Fruit fly (Drosophila melanogaster) whole organism, adult: ENCODE results near the gene ArgRS.

Experiments
- Hr96 ChIP-seq: fragments of 200-800 bp; sonication (Bioruptor generic); optimal IDR thresholded peaks from 2 replicates; lab custom pipeline; 2016; ENCODE audit warnings: missing biosample characterization, missing genetic modification characterization
- Mnt ChIP-seq: fragments of 200-800 bp; sonication (Bioruptor generic); optimal IDR thresholded peaks from 2 replicates; lab custom pipeline; 2016; ENCODE audit warnings: missing biosample characterization, mild to moderate bottlenecking, missing genetic modification characterization
- kay ChIP-seq: fragments of 200-800 bp; sonication (Bioruptor generic); peaks from one replicate; lab custom pipeline; 2016; ENCODE audit warnings: missing biosample characterization, missing genetic modification characterization, borderline replicate concordance
- ovo ChIP-seq: fragments of 200-800 bp; sonication (Bioruptor generic); optimal IDR thresholded peaks from 2 replicates; lab custom pipeline; 2016; ENCODE audit warnings: missing biosample characterization, missing genetic modification characterization
- pad ChIP-seq: fragments of 200-800 bp; sonication (Bioruptor generic); optimal IDR thresholded peaks from 3 replicates; lab custom pipeline; 2017; ENCODE audit warnings: missing biosample characterization, missing genetic modification characterization, mild to moderate bottlenecking, moderate library complexity, missing genetic modification reagents
- tj ChIP-seq: fragments of 200-800 bp; sonication (Bioruptor generic); optimal IDR thresholded peaks from 3 replicates; lab custom pipeline; 2017; ENCODE audit warnings: missing biosample characterization, mild to moderate bottlenecking, missing genetic modification characterization, moderate library complexity
- toe ChIP-seq: fragments of 200-800 bp; sonication (Bioruptor generic); optimal IDR thresholded peaks from 2 replicates; lab custom pipeline; 2016; ENCODE audit warnings: missing biosample characterization, missing genetic modification characterization

DNA sequence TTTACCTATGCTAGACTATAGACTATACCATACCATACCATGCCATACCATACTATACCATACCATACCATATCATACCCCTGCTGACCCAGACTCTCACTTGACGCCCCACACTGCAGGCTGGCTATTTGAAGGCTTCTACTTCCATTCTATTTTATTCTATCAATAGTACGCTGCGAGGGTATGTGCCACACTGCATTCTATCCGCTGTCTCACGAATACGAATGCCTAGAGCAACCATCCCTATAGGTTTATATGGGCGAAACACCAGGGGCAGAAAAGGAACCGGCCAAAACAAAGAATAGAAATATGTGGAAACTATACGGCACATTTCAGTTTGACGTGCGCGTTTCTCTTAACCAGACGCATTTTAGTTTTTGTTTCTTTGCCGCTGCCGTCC lies 26.1 kb downstream of the ArgRS start:
- TF ChIP-seq toe (no peak), kay (GFP tag; lab: Kevin White, UChicago) (no peak), Hr96 (GFP tag; lab: Kevin White, UChicago) (no peak), Mnt (GFP tag; lab: Kevin White, UChicago) (no peak), pad (GFP tag; lab: Kevin White, UChicago) (no peak), tj (GFP tag; lab: Kevin White, UChicago) (no peak), ovo (GFP tag; lab: Kevin White, UChicago) (no peak)
